Worm (Caenorhabditis elegans) whole organism, midembryonic: Measurements from ENCODE around the gene vms-1.

Source experiments
- T22C8.4 ChIP-seq: fragments of 200-800 bp; sonication (Bioruptor generic); IDR thresholded peaks from 2 replicates; pipeline ENCODE4 v1.3.6; 2022; ENCODE audit warnings: missing genetic modification characterization, missing compliant biosample characterization
- cog-1 ChIP-seq: sonication (generic microtip); optimal IDR thresholded peaks from 2 replicates; lab custom pipeline; 2016; ENCODE audit warnings: missing genetic modification characterization, missing compliant biosample characterization
- flt-1 ChIP-seq: fragments of 200-800 bp; sonication (Bioruptor generic); IDR thresholded peaks from 2 replicates; pipeline ENCODE4 v1.3.6; 2022; ENCODE audit warnings: missing genetic modification characterization, missing compliant biosample characterization
- med-1 ChIP-seq: sonication (generic microtip); optimal IDR thresholded peaks from 2 replicates; lab custom pipeline; 2017; ENCODE audit warnings: missing genetic modification characterization, mild to moderate bottlenecking, missing compliant biosample characterization, antibody characterized with exemption, missing genetic modification reagents; ENCODE audit not compliant: insufficient read depth
- ztf-23 ChIP-seq: fragments of 200-800 bp; sonication (Bioruptor generic); IDR thresholded peaks from 2 replicates; pipeline ENCODE4 v1.3.6; 2022; ENCODE audit warnings: missing genetic modification reagents, missing genetic modification characterization, missing compliant biosample characterization
- ztf-29 ChIP-seq: fragments of 200-800 bp; sonication (Bioruptor generic); IDR thresholded peaks from 2 replicates; pipeline ENCODE4 v1.3.6; 2022; ENCODE audit warnings: missing genetic modification reagents, missing genetic modification characterization, missing compliant biosample characterization

ce11 chrIII:8137777-8138176, 49.4 kb downstream of the vms-1 start, which contains the start of gene hsp-12.2:
- no peak for TF ChIP-seq T22C8.4
- no peak for TF ChIP-seq cog-1 (tag; lab: Kevin White, UChicago)
- no peak for TF ChIP-seq ztf-29 (GFP tag; lab: Robert Waterston, UW)
- TF ChIP-seq ztf-23 (GFP tag; lab: Robert Waterston, UW): no peak
- no peak for TF ChIP-seq flt-1 (GFP tag; lab: Robert Waterston, UW)
- no peak for TF ChIP-seq med-1 (GFP tag; lab: Kevin White, UChicago)
